Fruit fly (Drosophila melanogaster): Measurements from ENCODE around the gene ArgRS.

- no peak for TF ChIP-seq ttk (optimal IDR thresholded peaks at IDR 0.05)
- no peak for TF ChIP-seq psq (optimal IDR thresholded peaks at IDR 0.05)
These were observed 43.3 kb upstream of the ArgRS start, which contains the start of gene tay for dm6 chrX:15887247-15887616.

Data from Kc167 (cell line).